Fruit fly (Drosophila melanogaster) whole organism, embryonic: ENCODE results near the gene CG17660.

Source experiments
- B-H1 ChIP-seq: fragments of 200-800 bp; sonication (Bioruptor generic); IDR thresholded peaks from 3 replicates; pipeline ENCODE4 v1.3.6; 2022; ENCODE audit warnings: missing biosample characterization, missing genetic modification characterization
- BtbVII ChIP-seq: fragments of 200-800 bp; sonication (Bioruptor generic); optimal IDR thresholded peaks from 3 replicates; lab custom pipeline; 2017; ENCODE audit warnings: missing biosample characterization, mild to moderate bottlenecking, missing genetic modification characterization
- CG10654 ChIP-seq: fragments of 200-800 bp; sonication (Bioruptor generic); optimal IDR thresholded peaks from 2 replicates; lab custom pipeline; 2016; ENCODE audit warnings: missing biosample characterization, missing genetic modification characterization
- CG11398 ChIP-seq: fragments of 200-800 bp; sonication (Bioruptor generic); optimal IDR thresholded peaks from 2 replicates; lab custom pipeline; 2016; ENCODE audit warnings: missing biosample characterization, missing genetic modification characterization
- CG11696 ChIP-seq: fragments of 200-800 bp; sonication (Bioruptor generic); IDR thresholded peaks from 2 replicates; pipeline ENCODE4 v1.3.6; 2022; ENCODE audit warnings: missing biosample characterization, missing genetic modification characterization
- CG12769 ChIP-seq: fragments of 200-800 bp; sonication (Bioruptor generic); optimal IDR thresholded peaks from 2 replicates; lab custom pipeline; 2019; ENCODE audit warnings: missing biosample characterization, mild to moderate bottlenecking, missing genetic modification characterization, moderate library complexity
- CG13287 ChIP-seq: fragments of 200-800 bp; sonication (Bioruptor generic); IDR thresholded peaks from 2 replicates; pipeline ENCODE4 v1.3.6; 2022; ENCODE audit warnings: missing biosample characterization, missing genetic modification characterization; ENCODE audit not compliant: partially characterized antibody
- CG13624 ChIP-seq: fragments of 200-800 bp; sonication (Bioruptor generic); optimal IDR thresholded peaks from 2 replicates; lab custom pipeline; 2016; ENCODE audit warnings: missing biosample characterization, missing genetic modification characterization
- CG14441 ChIP-seq: fragments of 200-800 bp; sonication (Bioruptor generic); IDR thresholded peaks from 2 replicates; pipeline ENCODE4 v1.3.6; 2022; ENCODE audit warnings: missing biosample characterization, missing genetic modification characterization
- CG14667 ChIP-seq: fragments of 200-800 bp; sonication (Bioruptor generic); IDR thresholded peaks from 2 replicates; pipeline ENCODE4 v1.3.6; 2022; ENCODE audit warnings: missing biosample characterization, missing genetic modification characterization
- CG15514 ChIP-seq: fragments of 200-800 bp; sonication (Bioruptor generic); optimal IDR thresholded peaks from 3 replicates; lab custom pipeline; 2017; ENCODE audit warnings: missing biosample characterization, missing genetic modification characterization, mild to moderate bottlenecking, moderate library complexity, missing genetic modification reagents
- CG1603 ChIP-seq: fragments of 200-800 bp; sonication (Bioruptor generic); optimal IDR thresholded peaks from 2 replicates; lab custom pipeline; 2019; ENCODE audit warnings: missing biosample characterization, mild to moderate bottlenecking, missing genetic modification characterization, moderate library complexity
- CG17186 ChIP-seq: fragments of 200-800 bp; sonication (Bioruptor generic); optimal IDR thresholded peaks from 3 replicates; lab custom pipeline; 2017; ENCODE audit warnings: missing biosample characterization, missing genetic modification reagents, missing genetic modification characterization
- CG2129 ChIP-seq: fragments of 200-800 bp; sonication (Bioruptor generic); IDR thresholded peaks from 2 replicates; pipeline ENCODE4 v1.3.6; 2022; ENCODE audit warnings: missing biosample characterization, missing genetic modification characterization; ENCODE audit not compliant: partially characterized antibody
- CG2199 ChIP-seq: fragments of 200-800 bp; sonication (Bioruptor generic); IDR thresholded peaks from 3 replicates; pipeline ENCODE4 v1.3.6; 2022; ENCODE audit warnings: missing biosample characterization, missing genetic modification characterization
- CG2202 ChIP-seq: fragments of 200-800 bp; sonication (Bioruptor generic); optimal IDR thresholded peaks from 2 replicates; lab custom pipeline; 2018; ENCODE audit warnings: missing biosample characterization, mild to moderate bottlenecking, missing genetic modification characterization
- CG30020 ChIP-seq: fragments of 200-800 bp; optimal IDR thresholded peaks from 2 replicates; lab custom pipeline; 2019; ENCODE audit warnings: missing biosample characterization, mild to moderate bottlenecking, missing genetic modification characterization, moderate library complexity
- CG31365 ChIP-seq: fragments of 200-800 bp; sonication (Bioruptor generic); optimal IDR thresholded peaks from 2 replicates; lab custom pipeline; 2018; ENCODE audit warnings: missing biosample characterization, mild to moderate bottlenecking, missing genetic modification characterization
- CG33557 ChIP-seq: fragments of 200-800 bp; sonication (Bioruptor generic); optimal IDR thresholded peaks from 2 replicates; lab custom pipeline; 2019; ENCODE audit warnings: missing biosample characterization, mild to moderate bottlenecking, missing genetic modification characterization, moderate library complexity
- CG4820 ChIP-seq: fragments of 200-800 bp; sonication (Bioruptor generic); optimal IDR thresholded peaks from 3 replicates; lab custom pipeline; 2016; ENCODE audit warnings: missing biosample characterization, missing genetic modification characterization
- CG5180 ChIP-seq: fragments of 200-800 bp; sonication (Bioruptor generic); optimal IDR thresholded peaks from 3 replicates; lab custom pipeline; 2017; ENCODE audit warnings: missing biosample characterization, missing genetic modification characterization, mild to moderate bottlenecking, moderate library complexity, missing genetic modification reagents
- CG8281 ChIP-seq: fragments of 200-800 bp; sonication (Bioruptor generic); optimal IDR thresholded peaks from 2 replicates; lab custom pipeline; 2018; ENCODE audit warnings: missing biosample characterization, mild to moderate bottlenecking, missing genetic modification characterization, moderate library complexity
- ERR ChIP-seq: fragments of 200-800 bp; sonication (Bioruptor generic); optimal IDR thresholded peaks from 2 replicates; lab custom pipeline; 2016; ENCODE audit warnings: missing biosample characterization, missing genetic modification characterization
- Ets65A ChIP-seq: fragments of 200-800 bp; sonication (Bioruptor generic); peaks from one replicate; lab custom pipeline; 2016; ENCODE audit warnings: missing biosample characterization, missing genetic modification characterization
- HHEX ChIP-seq: fragments of 200-800 bp; sonication (Bioruptor generic); optimal IDR thresholded peaks from 3 replicates; lab custom pipeline; 2017; ENCODE audit warnings: missing biosample characterization, mild to moderate bottlenecking, missing genetic modification characterization, missing genetic modification reagents
- Hr3 ChIP-seq: fragments of 200-800 bp; sonication (Bioruptor generic); optimal IDR thresholded peaks from 3 replicates; lab custom pipeline; 2016; ENCODE audit warnings: missing biosample characterization, missing genetic modification characterization
- Ptx1 ChIP-seq: fragments of 200-800 bp; sonication (Bioruptor generic); IDR thresholded peaks from 2 replicates; pipeline ENCODE4 v1.3.6; 2022; ENCODE audit warnings: missing biosample characterization, missing genetic modification characterization
- Rfx ChIP-seq: fragments of 200-800 bp; sonication (Bioruptor generic); IDR thresholded peaks from 2 replicates; pipeline ENCODE4 v1.3.6; 2022; ENCODE audit warnings: missing biosample characterization, missing genetic modification characterization
- Sox100B ChIP-seq: fragments of 200-800 bp; sonication (Bioruptor generic); optimal IDR thresholded peaks from 3 replicates; lab custom pipeline; 2018; ENCODE audit warnings: missing biosample characterization, mild to moderate bottlenecking, missing genetic modification characterization
- ase ChIP-seq: fragments of 200-800 bp; sonication (Bioruptor generic); IDR thresholded peaks from 3 replicates; pipeline ENCODE4 v1.3.6; 2022; ENCODE audit warnings: missing biosample characterization, missing genetic modification characterization
- cas ChIP-seq: fragments of 200-800 bp; sonication (Bioruptor generic); IDR thresholded peaks from 2 replicates; pipeline ENCODE4 v1.3.6; 2022; ENCODE audit warnings: missing biosample characterization, missing genetic modification characterization
- cato ChIP-seq: fragments of 200-800 bp; sonication (Bioruptor generic); optimal IDR thresholded peaks from 2 replicates; lab custom pipeline; 2016; ENCODE audit warnings: missing biosample characterization, missing genetic modification characterization, borderline replicate concordance
- chinmo ChIP-seq: fragments of 200-800 bp; sonication (Bioruptor generic); IDR thresholded peaks from 4 replicates; pipeline ENCODE4 v1.3.6; 2022; ENCODE audit warnings: missing biosample characterization, missing genetic modification characterization; ENCODE audit not compliant: partially characterized antibody
- chm ChIP-seq: fragments of 200-800 bp; sonication (Bioruptor generic); IDR thresholded peaks from 2 replicates; pipeline ENCODE4 v1.3.6; 2022; ENCODE audit warnings: missing biosample characterization, missing genetic modification characterization
- chn ChIP-seq: fragments of 200-800 bp; sonication (Bioruptor generic); optimal IDR thresholded peaks from 2 replicates; lab custom pipeline; 2016; ENCODE audit warnings: missing biosample characterization, missing genetic modification characterization
- da ChIP-seq: fragments of 200-800 bp; sonication (Bioruptor generic); optimal IDR thresholded peaks from 2 replicates; lab custom pipeline; 2016; ENCODE audit warnings: missing biosample characterization, missing genetic modification characterization
- danr ChIP-seq: fragments of 200-800 bp; sonication (Bioruptor generic); IDR thresholded peaks from 2 replicates; pipeline ENCODE4 v1.3.6; 2022; ENCODE audit warnings: missing biosample characterization, missing genetic modification characterization
- dpn ChIP-seq, 2 experiments: fragments of 200-800 bp; sonication (Bioruptor generic); optimal IDR thresholded peaks; 3 replicates each; lab custom pipeline; 2016; ENCODE audit warnings: missing biosample characterization in 2 of 2, missing genetic modification characterization in 2 of 2
- emc ChIP-seq: fragments of 200-800 bp; sonication (Bioruptor generic); optimal IDR thresholded peaks from 2 replicates; lab custom pipeline; 2016; ENCODE audit warnings: missing biosample characterization, missing genetic modification characterization
- gem ChIP-seq: fragments of 200-800 bp; sonication (Bioruptor generic); optimal IDR thresholded peaks from 2 replicates; lab custom pipeline; 2019; ENCODE audit warnings: missing biosample characterization, mild to moderate bottlenecking, missing genetic modification characterization, moderate library complexity
- grau ChIP-seq: fragments of 200-800 bp; optimal IDR thresholded peaks from 3 replicates; lab custom pipeline; 2019; ENCODE audit warnings: missing biosample characterization, mild to moderate bottlenecking, missing genetic modification characterization, moderate library complexity
- gsb ChIP-seq: fragments of 200-800 bp; sonication (Bioruptor generic); IDR thresholded peaks from 2 replicates; pipeline ENCODE4 v1.3.6; 2022; ENCODE audit warnings: missing biosample characterization, missing genetic modification characterization
- gt ChIP-seq: fragments of 200-800 bp; sonication (Bioruptor generic); IDR thresholded peaks from 2 replicates; pipeline ENCODE4 v1.3.6; 2022; ENCODE audit warnings: missing biosample characterization, missing genetic modification characterization
- h ChIP-seq: fragments of >200 bp; optimal IDR thresholded peaks from 2 replicates; lab custom pipeline; 2017
- ind ChIP-seq: fragments of 200-800 bp; sonication (Bioruptor generic); optimal IDR thresholded peaks from 3 replicates; lab custom pipeline; 2016; ENCODE audit warnings: missing biosample characterization, missing genetic modification characterization
- org-1 ChIP-seq: fragments of 200-800 bp; sonication (Bioruptor generic); optimal IDR thresholded peaks from 2 replicates; lab custom pipeline; 2017; ENCODE audit warnings: missing biosample characterization, missing genetic modification characterization
- pnt ChIP-seq: fragments of 200-800 bp; sonication (Bioruptor generic); optimal IDR thresholded peaks from 3 replicates; lab custom pipeline; 2016; ENCODE audit warnings: missing biosample characterization, missing genetic modification characterization
- sna ChIP-seq: fragments of 200-800 bp; sonication (Bioruptor generic); IDR thresholded peaks from 2 replicates; pipeline ENCODE4 v1.3.6; 2022; ENCODE audit warnings: missing biosample characterization, missing genetic modification characterization; ENCODE audit not compliant: partially characterized antibody
- stwl ChIP-seq: fragments of 200-800 bp; sonication (Bioruptor generic); optimal IDR thresholded peaks from 3 replicates; lab custom pipeline; 2018; ENCODE audit warnings: missing biosample characterization, mild to moderate bottlenecking, missing genetic modification characterization, moderate library complexity
- tup ChIP-seq: fragments of 200-800 bp; sonication (Bioruptor generic); optimal IDR thresholded peaks from 2 replicates; lab custom pipeline; 2016; ENCODE audit warnings: missing biosample characterization, mild to moderate bottlenecking, missing genetic modification characterization, moderate library complexity
- vvl ChIP-seq: fragments of 200-800 bp; sonication (Bioruptor generic); IDR thresholded peaks from 2 replicates; pipeline ENCODE4 v1.3.6; 2022; ENCODE audit warnings: missing biosample characterization, missing genetic modification characterization
- wdn ChIP-seq: fragments of 200-800 bp; sonication (Bioruptor generic); IDR thresholded peaks from 2 replicates; pipeline ENCODE4 v1.3.6; 2022; ENCODE audit warnings: missing biosample characterization, missing genetic modification characterization
- zfh2 ChIP-seq: fragments of 200-800 bp; sonication (Bioruptor generic); optimal IDR thresholded peaks from 2 replicates; lab custom pipeline; 2016; ENCODE audit warnings: missing biosample characterization, missing genetic modification characterization

CG17660 gene

DNA sequence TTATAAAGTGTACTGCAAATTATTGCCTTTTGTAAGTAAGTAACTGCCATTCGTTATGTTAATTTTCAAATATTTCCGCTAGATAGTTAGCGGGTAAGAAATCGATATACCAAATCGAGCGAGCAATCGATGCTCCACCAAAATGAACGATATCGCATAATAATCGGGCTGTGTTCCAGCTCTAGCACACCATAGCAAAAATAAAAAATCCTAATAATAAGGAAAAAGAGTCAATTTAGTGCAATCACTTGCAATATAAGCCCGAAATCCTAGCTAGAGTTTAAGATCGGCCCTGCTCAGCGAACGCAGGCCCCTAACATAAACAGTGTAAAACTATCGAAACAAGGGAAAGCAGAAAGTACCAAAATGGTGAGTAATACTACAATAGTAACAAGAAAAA, 5.5 kb downstream of the CG17660 start, which contains the start of gene cpb (continued):
- TF ChIP-seq stwl (tag; lab: Kevin White, UChicago), result peak; percentile 61
- TF ChIP-seq CG30020 (tag; lab: Kevin White, UChicago), result no peak
- TF ChIP-seq dpn (GFP tag; optimal IDR thresholded peaks at IDR 0.05; lab: Kevin White, UChicago), result no peak
- TF ChIP-seq Ptx1 (GFP tag; lab: Robert Waterston, UW), result no peak
- TF ChIP-seq CG11398, result no peak
- no peak for TF ChIP-seq CG13624
- peak; percentile 47 for TF ChIP-seq CG15514 (GFP tag; lab: Kevin White, UChicago)
- TF ChIP-seq HHEX (GFP tag; lab: Kevin White, UChicago), result no peak
- TF ChIP-seq pnt (GFP tag; lab: Kevin White, UChicago), result no peak
- no peak for TF ChIP-seq tup
- TF ChIP-seq CG8281 (tag; lab: Kevin White, UChicago), result no peak
- peak; percentile 21 for TF ChIP-seq CG1603 (tag; lab: Kevin White, UChicago)
- TF ChIP-seq CG10654 (GFP tag; lab: Kevin White, UChicago), result no peak
- TF ChIP-seq CG33557, result no peak
- TF ChIP-seq BtbVII (GFP tag; lab: Kevin White, UChicago), result no peak
- no peak for TF ChIP-seq gt (GFP tag; lab: Robert Waterston, UW)
- no peak for TF ChIP-seq cas (GFP tag; lab: Robert Waterston, UW)
- no peak for TF ChIP-seq CG17186 (GFP tag; lab: Kevin White, UChicago)
- TF ChIP-seq B-H1 (GFP tag; lab: Robert Waterston, UW), result no peak
- TF ChIP-seq ase (GFP tag; lab: Robert Waterston, UW), result no peak
- no peak for TF ChIP-seq chn
- TF ChIP-seq gsb (GFP tag; lab: Robert Waterston, UW), result no peak
- no peak for TF ChIP-seq CG2199 (GFP tag; lab: Robert Waterston, UW)
- TF ChIP-seq emc (GFP tag; lab: Kevin White, UChicago), result no peak
- no peak for TF ChIP-seq grau (tag; lab: Kevin White, UChicago)
- peak; percentile 68; the same call in 1 of the 2 replicates for TF ChIP-seq sna (GFP tag; lab: Robert Waterston, UW)
- no peak for TF ChIP-seq CG14441
- TF ChIP-seq ERR (GFP tag; lab: Kevin White, UChicago), result no peak
- TF ChIP-seq h, result no peak
- TF ChIP-seq CG31365 (tag; lab: Kevin White, UChicago), result no peak
- TF ChIP-seq CG2129 (GFP tag; lab: Robert Waterston, UW), result peak; percentile 78
- no peak for TF ChIP-seq CG4820 (GFP tag; lab: Kevin White, UChicago)
- TF ChIP-seq org-1 (GFP tag; lab: Kevin White, UChicago), result no peak
- TF ChIP-seq wdn (GFP tag; lab: Robert Waterston, UW), result no peak
- no peak for TF ChIP-seq cato (GFP tag; lab: Kevin White, UChicago)
- TF ChIP-seq ind (GFP tag; lab: Kevin White, UChicago), result no peak
- TF ChIP-seq Sox100B (GFP tag; lab: Kevin White, UChicago), result no peak
- no peak for TF ChIP-seq chm (GFP tag; lab: Robert Waterston, UW)
- TF ChIP-seq CG13287 (GFP tag; lab: Robert Waterston, UW), result peak; percentile 92
- no peak for TF ChIP-seq CG2202 (tag; lab: Kevin White, UChicago)
- TF ChIP-seq da (GFP tag; lab: Kevin White, UChicago), result no peak
- peak; percentile 96; the same call in 3 of the 4 replicates for TF ChIP-seq chinmo (GFP tag; lab: Robert Waterston, UW)
- TF ChIP-seq gem, result no peak
- TF ChIP-seq zfh2 (GFP tag; lab: Kevin White, UChicago), result no peak
- TF ChIP-seq Ets65A (GFP tag; lab: Kevin White, UChicago), result no peak
- no peak for TF ChIP-seq Hr3 (GFP tag; lab: Kevin White, UChicago)
- TF ChIP-seq CG14667 (GFP tag; lab: Robert Waterston, UW), result no peak
- TF ChIP-seq danr (GFP tag; lab: Robert Waterston, UW), result no peak
- no peak for TF ChIP-seq Rfx (GFP tag; lab: Robert Waterston, UW)
- peak; percentile 53; the same call in 1 of the 2 replicates for TF ChIP-seq vvl
- no peak for TF ChIP-seq CG12769
- TF ChIP-seq CG11696 (GFP tag; lab: Robert Waterston, UW), result no peak
- TF ChIP-seq CG5180, result no peak
